Worm (Caenorhabditis elegans): ENCODE data around the gene let-413.
A peak's percentile ranks its signal among the peaks of the same experiment; 100 is the strongest.

The let-413 gene

DNA sequence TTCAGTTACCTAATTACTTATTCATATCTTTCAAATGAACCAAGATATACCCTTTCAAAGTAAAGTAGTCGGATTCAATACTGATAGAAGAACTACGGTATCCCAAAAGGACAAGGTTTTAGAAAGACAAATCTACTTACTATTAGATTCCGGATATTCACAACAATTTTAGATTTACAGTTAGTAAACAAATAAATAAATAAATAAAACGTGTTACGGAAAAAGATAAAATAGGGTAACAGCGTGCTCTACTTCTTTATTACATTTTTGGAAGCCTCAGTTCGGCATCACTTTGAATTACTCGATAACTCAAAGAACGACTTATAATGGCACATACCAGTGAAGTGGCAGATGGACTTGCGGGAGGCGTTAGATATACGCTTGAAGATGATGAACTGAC is 27.4 kb upstream of the let-413 start, which contains the start of gene Y97E10AR.8:
TSS of gene Y97E10AR.8 (plus strand) at position 301 of the 400 bp plus-strand sequence.
- no peak for TF ChIP-seq dao-5 (tag; optimal IDR thresholded peaks at IDR 0.05)
- TF ChIP-seq W03F9.2 (tag; optimal IDR thresholded peaks at IDR 0.05): no peak
- no peak for TF ChIP-seq him-1 (tag; optimal IDR thresholded peaks at IDR 0.05)

DNA sequence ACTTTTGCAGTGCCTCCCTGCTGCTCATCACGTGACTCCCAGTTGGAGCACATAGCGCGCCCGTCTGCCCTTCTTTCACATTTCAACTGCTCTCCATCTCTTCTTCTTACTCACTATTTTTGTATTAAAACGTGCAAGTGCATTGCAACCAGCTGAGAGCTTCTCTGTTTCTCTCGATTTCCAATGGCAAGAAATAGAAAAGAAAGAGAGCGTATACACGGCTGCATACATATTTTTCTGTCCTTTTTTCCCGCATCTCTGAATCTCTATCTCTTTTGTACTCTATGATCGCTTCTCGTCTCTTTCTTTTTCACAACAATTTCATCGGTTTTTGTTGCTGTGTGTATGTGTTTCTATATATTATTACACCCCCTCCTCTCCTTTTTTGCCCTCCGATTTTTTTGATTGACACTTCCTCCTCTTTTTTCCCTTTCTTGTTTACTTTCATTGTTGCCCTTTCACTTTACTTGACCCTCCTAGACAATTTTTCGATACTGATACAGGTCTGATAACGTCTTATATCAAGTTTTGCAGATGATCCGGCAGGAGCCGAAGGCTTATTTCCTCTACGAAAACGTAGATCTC is 23.4 kb upstream of the let-413 start, which contains the start of gene Y97E10AR.1:
TSS of gene Y97E10AR.1 (plus strand) at position 535 of the 585 bp plus-strand sequence.
- TF ChIP-seq W03F9.2 (tag; optimal IDR thresholded peaks at IDR 0.05) (peak; percentile 74), him-1 (tag; optimal IDR thresholded peaks at IDR 0.05) (peak; percentile 90), dao-5 (tag; optimal IDR thresholded peaks at IDR 0.05) (no peak)

DNA sequence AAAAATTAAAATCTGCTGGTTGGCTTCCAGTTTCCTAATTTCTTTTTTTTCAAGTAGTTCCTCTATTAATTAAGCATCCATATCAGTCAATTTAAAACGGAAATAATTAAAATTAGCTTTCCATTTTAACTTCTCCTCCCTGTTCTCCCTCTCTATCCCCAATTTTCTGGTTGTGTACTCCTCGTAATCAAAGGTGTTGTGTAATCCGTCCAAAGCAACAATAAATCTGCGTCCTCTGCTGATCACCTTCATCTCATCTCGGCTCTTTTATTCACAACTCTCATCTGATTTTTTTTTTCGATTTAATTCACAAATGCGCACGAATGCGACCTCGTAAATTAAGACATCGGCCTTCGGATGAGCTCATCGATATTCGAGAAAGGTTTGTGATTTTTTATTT is 18.3 kb upstream of the let-413 start, which contains the start of gene Y97E10AR.2:
TSS of gene Y97E10AR.2 (plus strand) at position 301 of the 400 bp plus-strand sequence.
- TF ChIP-seq W03F9.2 (tag; optimal IDR thresholded peaks at IDR 0.05): no peak
- no peak for TF ChIP-seq dao-5 (tag; optimal IDR thresholded peaks at IDR 0.05)
- TF ChIP-seq him-1 (tag; optimal IDR thresholded peaks at IDR 0.05): no peak

DNA sequence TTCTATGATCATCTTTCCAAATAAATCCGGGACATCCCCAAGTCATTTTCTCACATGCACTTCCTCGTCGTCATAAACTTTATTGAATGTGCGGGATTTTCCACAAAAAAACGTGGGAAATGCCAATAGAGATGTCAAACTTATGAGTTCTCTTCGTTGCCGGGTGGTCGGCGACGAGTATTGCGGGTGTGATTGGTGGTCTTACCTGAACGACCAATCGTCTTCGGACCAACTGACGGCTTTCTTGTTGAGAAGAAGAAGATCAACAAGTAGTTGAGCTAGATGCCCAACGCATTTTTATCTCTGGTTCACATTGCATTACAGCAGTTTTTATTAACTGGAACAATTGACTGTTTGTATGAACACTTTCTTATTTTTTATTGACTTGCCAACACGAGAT is 17.6 kb upstream of the let-413 start:
- TF ChIP-seq W03F9.2 (tag; optimal IDR thresholded peaks at IDR 0.05) (no peak), dao-5 (tag; optimal IDR thresholded peaks at IDR 0.05) (no peak), him-1 (tag; optimal IDR thresholded peaks at IDR 0.05) (no peak)

DNA sequence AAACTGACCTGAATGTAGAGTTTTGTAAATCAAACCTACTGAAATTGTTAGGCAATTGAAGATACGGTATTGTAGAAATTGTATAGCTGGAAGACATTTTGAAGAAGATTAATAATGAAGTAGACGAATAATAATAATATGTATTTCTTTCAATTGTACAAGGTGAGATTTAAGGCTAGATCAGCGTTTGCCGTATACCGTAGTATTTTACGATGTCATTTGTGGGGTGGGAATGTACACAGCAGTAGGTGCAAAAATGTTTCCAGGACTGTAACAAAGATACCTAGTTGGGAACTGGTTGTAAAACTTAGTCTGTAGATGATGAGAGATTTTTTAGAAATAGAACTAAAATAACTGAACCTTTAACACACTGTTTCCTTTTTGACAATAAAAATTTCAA is 17.0 kb upstream of the let-413 start, which contains the start of gene ceh-76:
TSS of gene ceh-76 (minus strand) at position 101 of the 400 bp plus-strand sequence.
- TF ChIP-seq dao-5 (tag; optimal IDR thresholded peaks at IDR 0.05): no peak
- no peak for TF ChIP-seq him-1 (tag; optimal IDR thresholded peaks at IDR 0.05)
- no peak for TF ChIP-seq W03F9.2 (tag; optimal IDR thresholded peaks at IDR 0.05)

DNA sequence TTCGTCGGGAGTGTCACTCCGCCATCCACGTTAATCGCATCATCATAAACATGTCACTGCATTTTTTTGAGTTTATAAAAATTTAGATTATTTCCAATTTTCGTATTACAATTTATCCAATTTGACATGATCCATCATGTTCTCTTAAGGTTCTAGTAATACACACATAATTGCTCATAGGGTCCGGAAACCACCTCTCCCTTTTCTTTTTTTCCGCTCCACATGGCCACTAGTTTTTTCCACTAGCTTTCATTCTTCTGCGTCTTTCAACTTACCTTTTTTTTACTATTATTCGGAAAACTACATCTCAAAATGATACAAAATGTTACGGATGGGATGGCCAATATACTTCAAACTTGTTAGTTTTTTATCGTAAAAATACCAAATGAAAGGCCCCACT is 8.3 kb upstream of the let-413 start, which contains the start of gene Y97E10AL.1:
TSS of gene Y97E10AL.1 (plus strand) at position 301 of the 400 bp plus-strand sequence.
- TF ChIP-seq dao-5 (tag; optimal IDR thresholded peaks at IDR 0.05) (no peak), him-1 (tag; optimal IDR thresholded peaks at IDR 0.05) (no peak)

DNA sequence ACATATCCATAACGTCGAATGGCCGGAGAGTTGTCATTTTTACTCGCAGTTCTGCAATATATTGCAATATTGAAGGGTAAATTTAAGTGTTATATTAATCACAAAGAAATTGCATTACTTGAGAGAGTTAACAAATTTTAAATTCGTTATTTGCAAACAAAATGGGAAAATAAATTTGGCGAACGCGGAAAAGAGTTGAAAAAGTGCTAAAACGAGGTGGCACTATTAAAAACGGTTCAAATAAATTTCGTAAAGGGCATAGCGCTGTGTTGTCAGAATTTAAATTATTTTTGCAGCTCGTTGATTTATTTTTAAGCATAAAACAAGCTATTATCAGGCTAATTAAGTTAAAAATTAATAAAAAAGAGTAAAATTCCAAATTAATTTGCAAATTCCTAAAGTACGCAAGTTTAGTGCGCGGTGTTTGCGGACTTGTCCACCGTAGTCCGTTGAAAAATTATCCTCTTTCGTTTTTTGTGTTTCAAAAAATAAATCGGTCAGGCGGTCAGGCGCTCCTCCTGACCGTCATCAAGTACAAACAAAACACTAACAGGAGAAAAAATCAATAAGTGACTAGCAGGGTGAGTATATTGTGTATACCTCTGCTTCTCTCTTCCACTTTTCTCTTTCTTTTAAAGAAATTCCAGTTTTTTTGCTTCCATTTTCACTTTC is 5.9 kb upstream of the let-413 start, which contains the start of the genes natb-1 and abhd-12:
TSS of gene natb-1 (minus strand) at position 51 of the 672 bp plus-strand sequence.
TSS of gene abhd-12 (plus strand) at position 499 of the 672 bp plus-strand sequence.
- TF ChIP-seq W03F9.2 (tag; optimal IDR thresholded peaks at IDR 0.05): peak; percentile 75
- no peak for TF ChIP-seq him-1 (tag; optimal IDR thresholded peaks at IDR 0.05)

DNA sequence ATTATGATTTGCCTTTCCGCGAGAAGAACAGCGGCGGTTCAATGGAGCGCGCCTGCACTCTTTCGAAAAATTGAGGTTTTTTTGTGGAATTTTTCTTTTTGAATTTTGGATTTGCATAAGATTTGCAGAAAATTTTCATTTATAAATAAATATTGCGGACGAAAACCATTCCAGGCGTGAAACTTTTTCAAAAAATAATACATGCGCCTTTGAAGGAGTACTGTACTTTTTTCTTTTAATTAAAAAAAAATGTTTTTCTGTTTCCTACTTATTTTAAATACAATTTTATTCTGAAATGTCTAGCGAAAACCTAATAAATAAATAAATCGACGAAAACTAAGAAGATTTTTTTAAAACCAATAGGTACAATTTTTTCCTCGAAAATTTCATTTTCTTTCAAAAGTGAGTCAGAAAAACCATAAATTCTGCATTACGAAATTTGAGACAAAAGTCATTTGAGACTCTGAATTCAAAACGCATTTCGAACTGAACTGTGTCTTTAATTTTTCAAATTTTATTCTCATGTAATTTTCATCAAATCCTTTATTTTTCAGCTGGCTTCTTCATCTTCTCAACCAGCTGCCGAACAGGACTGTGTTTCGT is 3.5 kb upstream of the let-413 start, which contains the start of gene F26D11.1:
TSS of gene F26D11.1 (plus strand) at position 553 of the 603 bp plus-strand sequence.
- TF ChIP-seq him-1 (tag; optimal IDR thresholded peaks at IDR 0.05): no peak

DNA sequence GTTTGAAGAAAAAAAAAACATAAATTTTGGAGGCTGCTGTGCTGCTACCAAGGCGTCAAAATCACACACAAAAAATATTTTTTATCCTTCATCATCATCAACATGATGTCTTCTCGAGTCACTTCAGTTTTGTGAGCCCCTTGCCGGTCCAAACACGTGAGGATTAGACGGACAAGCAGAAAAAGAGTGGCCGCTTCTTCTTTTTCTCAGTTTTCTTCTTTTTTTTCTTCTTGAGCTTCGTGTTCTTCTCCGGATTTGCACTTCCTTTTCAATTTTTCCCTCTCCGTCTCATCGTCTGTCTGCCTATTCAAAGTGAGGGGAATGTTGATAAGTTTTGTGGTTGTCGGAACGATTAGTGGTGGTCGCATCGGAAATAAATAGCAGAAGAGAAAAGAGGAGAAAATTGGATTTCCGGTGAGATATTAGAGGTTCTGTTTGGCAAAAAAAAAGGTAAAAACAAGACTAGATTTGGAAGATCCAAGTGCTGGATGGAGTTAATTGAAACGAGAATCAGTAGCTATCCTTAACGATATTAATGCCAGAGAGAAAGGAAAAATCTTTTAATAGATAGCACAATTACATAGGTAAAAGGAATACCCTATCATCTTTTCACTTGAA is 2.9 kb upstream of the let-413 start:
- no peak for TF ChIP-seq W03F9.2 (tag; optimal IDR thresholded peaks at IDR 0.05)
- TF ChIP-seq him-1 (tag; optimal IDR thresholded peaks at IDR 0.05): peak; percentile 14
- no peak for TF ChIP-seq dao-5 (tag; optimal IDR thresholded peaks at IDR 0.05)

DNA sequence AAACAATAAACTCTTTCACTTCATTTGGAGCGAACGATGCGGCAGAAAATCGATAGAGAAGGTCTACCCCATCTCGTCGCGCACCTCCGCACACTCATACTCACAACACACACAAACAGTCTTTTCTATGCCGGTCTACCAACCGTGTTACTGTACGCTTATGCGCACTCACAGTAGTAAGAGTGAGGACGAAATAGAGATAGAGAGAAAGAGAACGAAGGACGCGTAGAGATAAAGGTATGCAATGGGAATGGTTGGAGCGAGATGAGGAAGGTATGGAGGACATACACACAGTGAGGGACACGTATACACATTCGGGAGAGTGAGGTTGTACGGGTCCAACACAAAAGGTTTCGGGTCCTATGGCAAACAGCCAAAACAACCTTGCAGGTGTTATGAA is 1.2 kb upstream of the let-413 start:
- TF ChIP-seq W03F9.2 (tag; optimal IDR thresholded peaks at IDR 0.05): no peak
- no peak for TF ChIP-seq dao-5 (tag; optimal IDR thresholded peaks at IDR 0.05)
- TF ChIP-seq him-1 (tag; optimal IDR thresholded peaks at IDR 0.05): no peak

DNA sequence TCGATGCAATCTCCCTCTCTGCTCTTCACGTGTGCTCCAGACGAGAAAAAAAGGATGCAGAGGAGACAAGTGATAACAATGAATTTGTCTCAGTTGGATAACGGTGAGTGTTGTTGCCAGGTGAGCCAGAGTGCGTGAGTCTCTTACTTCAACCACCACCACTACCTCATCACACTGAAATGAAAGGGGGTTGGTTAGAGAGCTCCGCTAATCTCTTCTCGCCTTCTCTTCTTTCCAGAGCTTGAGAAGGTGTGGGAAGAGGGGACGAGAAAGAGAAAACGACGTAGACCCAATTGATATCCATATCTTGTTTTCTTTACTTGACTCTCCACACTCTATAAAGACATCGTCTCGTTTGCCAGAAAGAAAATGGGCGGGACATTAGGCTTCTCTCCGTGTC is 6.2 kb downstream of the let-413 start:
- no peak for TF ChIP-seq him-1 (tag; optimal IDR thresholded peaks at IDR 0.05)

DNA sequence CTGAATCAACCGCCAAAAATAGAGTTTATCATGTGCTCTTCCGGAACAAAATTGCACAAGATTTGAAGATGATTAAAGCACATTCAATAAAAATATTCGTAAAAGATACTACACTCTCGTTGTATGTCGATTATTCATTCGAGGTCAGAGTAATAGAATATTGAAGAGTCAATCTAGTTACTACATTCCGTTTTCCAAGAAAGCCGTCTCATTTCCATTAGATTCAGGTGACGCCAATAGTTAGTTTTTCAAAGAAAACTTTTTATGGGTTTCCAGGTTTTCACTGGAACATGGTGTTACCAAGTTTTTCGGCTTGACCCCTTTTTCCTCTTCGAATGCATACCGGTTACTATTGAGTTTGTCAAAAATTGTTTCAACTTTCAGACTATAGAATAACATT is 7.1 kb downstream of the let-413 start:
- TF ChIP-seq dao-5 (tag; optimal IDR thresholded peaks at IDR 0.05) (no peak), W03F9.2 (tag; optimal IDR thresholded peaks at IDR 0.05) (no peak), him-1 (tag; optimal IDR thresholded peaks at IDR 0.05) (no peak)

DNA sequence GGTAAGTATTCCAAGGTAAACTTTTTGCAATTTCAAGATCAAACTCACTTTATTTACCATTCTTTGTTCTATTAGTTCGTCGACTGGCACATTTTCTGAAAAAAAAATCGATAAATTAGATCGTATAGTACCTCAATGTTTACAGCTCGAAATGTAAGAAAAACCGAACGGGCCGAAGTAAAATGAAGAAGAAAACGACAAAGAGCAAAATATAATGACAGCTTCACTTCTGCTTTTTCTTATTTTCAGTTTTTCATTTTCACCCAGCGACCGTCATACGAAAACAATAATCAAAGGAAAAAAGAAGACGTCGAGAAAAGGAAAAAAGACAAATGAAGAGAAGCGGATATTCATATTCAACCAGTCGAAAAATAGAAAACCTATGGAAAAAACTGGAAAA is 8.5 kb downstream of the let-413 start, which contains the start of gene che-7:
TSS of gene che-7 (minus strand) at position 101 of the 400 bp plus-strand sequence.
- no peak for TF ChIP-seq W03F9.2 (tag; optimal IDR thresholded peaks at IDR 0.05)
- no peak for TF ChIP-seq him-1 (tag; optimal IDR thresholded peaks at IDR 0.05)
- no peak for TF ChIP-seq dao-5 (tag; optimal IDR thresholded peaks at IDR 0.05)

DNA sequence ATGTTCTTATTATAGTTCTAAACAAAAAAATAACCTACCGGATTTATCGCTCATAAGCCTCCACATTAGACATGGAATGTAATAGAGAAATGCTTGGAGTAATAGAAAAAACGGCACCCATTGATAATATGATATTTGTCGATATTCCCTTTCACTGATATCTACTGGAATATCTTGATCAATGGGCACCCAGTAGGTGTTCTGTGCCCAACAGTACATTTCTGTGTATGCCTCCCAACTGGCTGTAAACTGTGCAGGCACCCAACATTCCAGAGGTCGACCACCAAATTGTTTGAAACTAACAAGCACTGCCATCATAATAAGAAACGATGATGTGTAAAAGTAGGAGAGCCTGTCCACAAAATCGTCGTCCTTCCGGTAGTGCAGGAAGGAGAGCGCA is 13.1 kb downstream of the let-413 start:
- no peak for TF ChIP-seq dao-5 (tag; optimal IDR thresholded peaks at IDR 0.05)

Data from whole organism, L4/young adult.